Worm (Caenorhabditis elegans) whole organism, L4 larva: Measurements from ENCODE around the gene dpy-30.

Experiments
- F26F4.8 ChIP-seq: fragments of 200-800 bp; sonication (Bioruptor generic); conservative IDR thresholded peaks from 2 replicates; pipeline ENCODE4 v1.3.6; 2022; ENCODE audit warnings: missing genetic modification characterization, missing compliant biosample characterization
- F49E8.2 ChIP-seq: sonication (generic microtip); optimal IDR thresholded peaks from 2 replicates; lab custom pipeline; 2016; ENCODE audit warnings: missing compliant biosample characterization, mild to moderate bottlenecking, missing genetic modification characterization, borderline replicate concordance
- T20F7.1 ChIP-seq: fragments of 200-800 bp; sonication (Bioruptor generic); optimal IDR thresholded peaks from 2 replicates; lab custom pipeline; 2018; ENCODE audit warnings: mild to moderate bottlenecking, missing genetic modification characterization, missing compliant biosample characterization
- daf-16 ChIP-seq, 3 experiments: sonication (generic microtip); optimal IDR thresholded peaks; 2 replicates each; lab custom pipeline; 2016 to 2017; ENCODE audit warnings: missing genetic modification characterization in 3 of 3, missing genetic modification reagents in 3 of 3, mild to moderate bottlenecking in 2 of 3, missing compliant biosample characterization in 2 of 3, missing biosample characterization in 1 of 3, moderate library complexity in 1 of 3
- dve-1 ChIP-seq: sonication (generic microtip); optimal IDR thresholded peaks from 2 replicates; lab custom pipeline; 2017; ENCODE audit warnings: antibody characterized with exemption, mild to moderate bottlenecking, missing genetic modification characterization, missing compliant biosample characterization; ENCODE audit not compliant: insufficient read depth
- fos-1 ChIP-seq: fragments of 150-350 bp; optimal IDR thresholded peaks from 2 replicates; lab custom pipeline; 2014; ENCODE audit warnings: missing biosample characterization, missing genetic modification characterization
- hif-1 ChIP-seq, 2 experiments: sonication (generic microtip); optimal IDR thresholded peaks; 2 replicates each; lab custom pipeline; 2016 to 2017; ENCODE audit warnings: missing compliant biosample characterization in 2 of 2, missing genetic modification characterization in 2 of 2, missing genetic modification reagents in 2 of 2, missing genotype in 2 of 2, mild to moderate bottlenecking in 1 of 2
- hlh-11 ChIP-seq: fragments of 200-800 bp; sonication (Bioruptor generic); optimal IDR thresholded peaks from 2 replicates; lab custom pipeline; 2018; ENCODE audit warnings: mild to moderate bottlenecking, missing genetic modification characterization, missing compliant biosample characterization
- hlh-30 ChIP-seq: sonication (generic microtip); optimal IDR thresholded peaks from 2 replicates; lab custom pipeline; 2017; ENCODE audit warnings: antibody characterized with exemption, mild to moderate bottlenecking, missing genetic modification characterization, missing compliant biosample characterization; ENCODE audit not compliant: insufficient read depth
- lin-13 ChIP-seq: fragments of 150-350 bp; optimal IDR thresholded peaks from 2 replicates; lab custom pipeline; 2014; ENCODE audit warnings: missing biosample characterization, missing genetic modification reagents, missing genetic modification characterization
- madf-9 ChIP-seq: fragments of 200-800 bp; sonication (Bioruptor generic); conservative IDR thresholded peaks from 2 replicates; pipeline ENCODE4 v1.3.6; 2022; ENCODE audit warnings: missing genetic modification reagents, missing genetic modification characterization, missing compliant biosample characterization
- mes-2 ChIP-seq: sonication (generic microtip); optimal IDR thresholded peaks from 2 replicates; lab custom pipeline; 2016; ENCODE audit warnings: missing genotype, mild to moderate bottlenecking, missing genetic modification characterization, missing compliant biosample characterization; ENCODE audit not compliant: poor library complexity, severe bottlenecking
- nhr-11 ChIP-seq: fragments of 150-350 bp; optimal IDR thresholded peaks from 2 replicates; lab custom pipeline; 2014; ENCODE audit warnings: missing biosample characterization, missing genetic modification characterization
- nhr-111 ChIP-seq: fragments of 200-800 bp; sonication (Bioruptor generic); optimal IDR thresholded peaks from 2 replicates; lab custom pipeline; 2018; ENCODE audit warnings: mild to moderate bottlenecking, missing genetic modification characterization, missing compliant biosample characterization
- nhr-28 ChIP-seq: fragments of 150-350 bp; optimal IDR thresholded peaks from 2 replicates; lab custom pipeline; 2014; ENCODE audit warnings: missing biosample characterization, missing genetic modification characterization
- nhr-41 ChIP-seq: fragments of 200-800 bp; sonication (Bioruptor generic); IDR thresholded peaks from 2 replicates; pipeline ENCODE4 v1.3.6; 2022; ENCODE audit warnings: missing genetic modification reagents, missing genetic modification characterization, missing compliant biosample characterization
- nhr-76 ChIP-seq: fragments of 150-350 bp; optimal IDR thresholded peaks from 2 replicates; lab custom pipeline; 2014; ENCODE audit warnings: missing biosample characterization, missing genetic modification characterization
- pha-4 ChIP-seq, 2 experiments: fragments of 150-350 bp in 1 of 2; fragments of 200-800 bp in 1 of 2; sonication (Bioruptor generic) in 1 of 2; IDR thresholded peaks in 1 of 2; optimal IDR thresholded peaks in 1 of 2; 2 replicates each; pipeline versions ENCODE4 v1.3.6 to Lab custom; 2014 to 2022; ENCODE audit warnings: missing genetic modification characterization in 2 of 2, missing genetic modification reagents in 2 of 2, missing biosample characterization in 1 of 2, missing compliant biosample characterization in 1 of 2
- rbr-2 ChIP-seq: sonication (generic microtip); optimal IDR thresholded peaks from 2 replicates; lab custom pipeline; 2016; ENCODE audit warnings: missing genotype, missing genetic modification characterization, missing compliant biosample characterization
- sdz-12 ChIP-seq: fragments of 200-800 bp; sonication (Bioruptor generic); optimal IDR thresholded peaks from 2 replicates; lab custom pipeline; 2018; ENCODE audit warnings: mild to moderate bottlenecking, missing genetic modification characterization, missing compliant biosample characterization
- snpc-4 ChIP-seq: fragments of 150-350 bp; optimal IDR thresholded peaks from 2 replicates; lab custom pipeline; 2014; ENCODE audit warnings: missing biosample characterization, missing genetic modification characterization
- tag-97 ChIP-seq: fragments of 200-800 bp; sonication (Bioruptor generic); IDR thresholded peaks from 2 replicates; pipeline ENCODE4 v1.3.6; 2022; ENCODE audit warnings: missing genetic modification characterization, missing compliant biosample characterization
- tra-1 ChIP-seq: fragments of 200-800 bp; sonication (Bioruptor generic); IDR thresholded peaks from 2 replicates; pipeline ENCODE4 v1.3.6; 2022; ENCODE audit warnings: missing genetic modification reagents, missing genetic modification characterization, missing compliant biosample characterization
- unc-62 ChIP-seq, 3 experiments: fragments of 150-350 bp in 1 of 3; sonication (generic microtip); optimal IDR thresholded peaks in 2 of 3; peaks in 1 of 3; 1 replicate in 1 of 3; 2 replicates in 2 of 3; lab custom pipeline; 2014 to 2017; ENCODE audit warnings: missing biosample characterization in 3 of 3, missing genetic modification characterization in 3 of 3, missing genetic modification reagents in 3 of 3, missing genotype in 1 of 3
- zag-1 ChIP-seq: fragments of 150-350 bp; optimal IDR thresholded peaks from 2 replicates; lab custom pipeline; 2014; ENCODE audit warnings: missing biosample characterization, missing genetic modification characterization
- ztf-7 ChIP-seq: fragments of 150-350 bp; optimal IDR thresholded peaks from 2 replicates; lab custom pipeline; 2014; ENCODE audit warnings: missing biosample characterization, missing genetic modification characterization

dpy-30 gene

ce11 chrV:12233425-12233824 is 42.1 kb downstream of the dpy-30 start:
- no peak for TF ChIP-seq nhr-41
- TF ChIP-seq tra-1 = no peak
- TF ChIP-seq daf-16 (GFP tag; optimal IDR thresholded peaks at IDR 0.05; lab: Kevin White, UChicago) = peak in 1 of 2 experiments; percentile 35
- no peak for TF ChIP-seq daf-16 (tag; optimal IDR thresholded peaks at IDR 0.05; lab: Kevin White, UChicago)
- TF ChIP-seq nhr-76 (tag; lab: Kevin White, UChicago) = no peak
- TF ChIP-seq hlh-11 (tag; lab: Kevin White, UChicago) = peak; percentile 65
- TF ChIP-seq nhr-11 (tag; lab: Kevin White, UChicago) = peak; percentile 26
- TF ChIP-seq unc-62 (GFP tag; optimal IDR thresholded peaks at IDR 0.05 in 1 of 2; lab: Kevin White, UChicago) = peak in 1 of 2 experiments; percentile 44
- TF ChIP-seq unc-62 (tag; optimal IDR thresholded peaks at IDR 0.05; lab: Kevin White, UChicago) = no peak
- TF ChIP-seq sdz-12 = no peak
- TF ChIP-seq rbr-2 = no peak
- TF ChIP-seq F26F4.8 (GFP tag; lab: Robert Waterston, UW) = no peak
- no peak for TF ChIP-seq lin-13
- no peak for TF ChIP-seq F49E8.2 (tag; lab: Kevin White, UChicago)
- TF ChIP-seq T20F7.1 (GFP tag; lab: Kevin White, UChicago) = no peak
- TF ChIP-seq nhr-111 = no peak
- TF ChIP-seq, all 104 proteins: peak for 4

ce11 chrV:12234293-12235004 is 43.1 kb downstream of the dpy-30 start, which contains the start of gene myo-3:
TSS of gene myo-3 (minus strand) at chrV:12234343.
- TF ChIP-seq nhr-28 = peak; percentile 18
- TF ChIP-seq dve-1 = no peak
- peak; percentile 55 for TF ChIP-seq hlh-11 (tag; lab: Kevin White, UChicago)
- TF ChIP-seq madf-9 (GFP tag; lab: Robert Waterston, UW) = no peak
- TF ChIP-seq nhr-76 (tag; lab: Kevin White, UChicago) = no peak
- TF ChIP-seq pha-4 (GFP tag; IDR thresholded peaks at IDR 0.05; lab: Robert Waterston, UW) = no peak
- TF ChIP-seq pha-4 (tag; optimal IDR thresholded peaks at IDR 0.05; lab: Kevin White, UChicago) = no peak
- no peak for TF ChIP-seq hlh-30 (tag; lab: Kevin White, UChicago)
- TF ChIP-seq zag-1 (tag; lab: Kevin White, UChicago) = no peak
- no peak for TF ChIP-seq snpc-4 (tag; lab: Kevin White, UChicago)
- peak in 1 of 2 experiments; percentile 85 for TF ChIP-seq daf-16 (GFP tag; optimal IDR thresholded peaks at IDR 0.05; lab: Kevin White, UChicago)
- TF ChIP-seq daf-16 (tag; optimal IDR thresholded peaks at IDR 0.05; lab: Kevin White, UChicago) = no peak
- peak; percentile 9 for TF ChIP-seq nhr-11 (tag; lab: Kevin White, UChicago)
- peak in 1 of 2 experiments; percentile 68 for TF ChIP-seq unc-62 (GFP tag; optimal IDR thresholded peaks at IDR 0.05 in 1 of 2; lab: Kevin White, UChicago)
- TF ChIP-seq unc-62 (tag; optimal IDR thresholded peaks at IDR 0.05; lab: Kevin White, UChicago) = no peak
- no peak for TF ChIP-seq ztf-7 (tag; lab: Kevin White, UChicago)
- no peak for TF ChIP-seq tag-97 (GFP tag; lab: Robert Waterston, UW)

ce11 chrV:12235502-12235901 is 44.2 kb downstream of the dpy-30 start:
- TF ChIP-seq hlh-11 (tag; lab: Kevin White, UChicago) = peak; percentile 33
- peak in 1 of 2 experiments; percentile 100 for TF ChIP-seq daf-16 (GFP tag; optimal IDR thresholded peaks at IDR 0.05; lab: Kevin White, UChicago)
- no peak for TF ChIP-seq daf-16 (tag; optimal IDR thresholded peaks at IDR 0.05; lab: Kevin White, UChicago)
- TF ChIP-seq mes-2 (tag; lab: Kevin White, UChicago) = no peak
- no peak for TF ChIP-seq hif-1 (tag; optimal IDR thresholded peaks at IDR 0.05; lab: Kevin White, UChicago)
- TF ChIP-seq nhr-11 (tag; lab: Kevin White, UChicago) = peak; percentile 26

ce11 chrV:12241126-12241525 is 49.8 kb downstream of the dpy-30 start, which contains the start of gene ttr-22:
TSS of gene ttr-22 (plus strand) at chrV:12241426.
- TF ChIP-seq fos-1 (tag; lab: Kevin White, UChicago) = no peak
